Fruit fly (Drosophila melanogaster): ENCODE results near the gene hyx.

The hyx gene

dm6 chr3R:9085306-9085705, 46.7 kb downstream of the hyx start:
- no peak for TF ChIP-seq CG5204 (GFP tag; optimal IDR thresholded peaks at IDR 0.05)
- TF ChIP-seq Hr96 (GFP tag; optimal IDR thresholded peaks at IDR 0.05): no peak
- no peak for TF ChIP-seq Crg-1 (GFP tag; optimal IDR thresholded peaks at IDR 0.05)
- no peak for TF ChIP-seq Clk (GFP tag; optimal IDR thresholded peaks at IDR 0.05)
- TF ChIP-seq bab1 (GFP tag; optimal IDR thresholded peaks at IDR 0.05): no peak
- no peak for TF ChIP-seq cnc (optimal IDR thresholded peaks at IDR 0.05)
- no peak for TF ChIP-seq kay (GFP tag; ENCODE audit: borderline replicate concordance)
- TF ChIP-seq ovo (GFP tag; optimal IDR thresholded peaks at IDR 0.05): no peak
- no peak for TF ChIP-seq CG1620 (GFP tag; optimal IDR thresholded peaks at IDR 0.05)
- TF ChIP-seq pad (GFP tag; optimal IDR thresholded peaks at IDR 0.05): no peak
- TF ChIP-seq tj (GFP tag; optimal IDR thresholded peaks at IDR 0.05): no peak
- TF ChIP-seq CG7101 (tag; optimal IDR thresholded peaks at IDR 0.05): no peak
- TF ChIP-seq CG12768 (GFP tag; optimal IDR thresholded peaks at IDR 0.05): no peak
- TF ChIP-seq CG33017 (tag; optimal IDR thresholded peaks at IDR 0.05): no peak
- TF ChIP-seq CG7045 (GFP tag; optimal IDR thresholded peaks at IDR 0.05): no peak
- TF ChIP-seq toe (GFP tag; optimal IDR thresholded peaks at IDR 0.05): no peak
- no peak for TF ChIP-seq CG11617 (GFP tag; optimal IDR thresholded peaks at IDR 0.05)

DNA sequence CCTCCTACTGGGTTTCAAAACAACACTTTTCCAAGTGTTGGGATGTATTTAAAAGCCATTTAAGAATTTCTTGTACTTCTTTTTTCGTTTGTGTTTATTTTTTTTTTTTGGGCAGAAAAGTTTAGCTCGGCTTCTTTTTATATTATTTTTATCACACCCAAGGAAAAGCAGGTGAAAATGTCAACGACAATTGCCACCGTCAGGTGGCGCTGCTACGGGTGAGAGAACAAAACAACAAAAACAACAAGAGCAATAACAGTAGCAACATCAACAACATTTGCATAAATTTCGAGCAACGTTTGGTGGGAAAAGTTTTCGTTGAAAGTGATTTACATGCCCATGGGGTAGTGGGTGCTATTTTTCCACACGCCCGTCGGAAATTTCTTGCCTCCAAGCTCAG, 51.7 kb downstream of the hyx start:
- TF ChIP-seq bab1 (GFP tag; optimal IDR thresholded peaks at IDR 0.05) (no peak), cic (GFP tag; optimal IDR thresholded peaks at IDR 0.05) (no peak), cnc (optimal IDR thresholded peaks at IDR 0.05) (no peak), toe (GFP tag; optimal IDR thresholded peaks at IDR 0.05) (no peak)
